Fruit fly (Drosophila melanogaster) whole organism, embryonic: ENCODE data around the gene LpR2.

Experiments used
- Awh ChIP-seq: fragments of 200-800 bp; sonication (Bioruptor generic); IDR thresholded peaks from 2 replicates; pipeline ENCODE4, ENCODE4 v1.3.6; 2022; ENCODE audit warnings: missing biosample characterization, missing genetic modification characterization
- Blimp-1 ChIP-seq: fragments of 200-800 bp; sonication (Bioruptor generic); optimal IDR thresholded peaks from 3 replicates; lab custom pipeline; 2018; ENCODE audit warnings: missing biosample characterization, missing genetic modification characterization, mild to moderate bottlenecking, moderate library complexity, missing genetic modification reagents
- CG10209 ChIP-seq: fragments of 200-800 bp; sonication (Bioruptor generic); optimal IDR thresholded peaks from 3 replicates; lab custom pipeline; 2017; ENCODE audit warnings: missing biosample characterization, mild to moderate bottlenecking, missing genetic modification characterization, missing genetic modification reagents
- CG1024 ChIP-seq: fragments of 200-800 bp; sonication (Bioruptor generic); IDR thresholded peaks from 2 replicates; pipeline ENCODE4 v1.3.6; 2022; ENCODE audit warnings: missing biosample characterization, missing genetic modification characterization
- CG10267 ChIP-seq: fragments of 200-800 bp; sonication (Bioruptor generic); optimal IDR thresholded peaks from 2 replicates; lab custom pipeline; 2018; ENCODE audit warnings: missing biosample characterization, mild to moderate bottlenecking, missing genetic modification characterization, moderate library complexity
- CG10959 ChIP-seq: fragments of 200-800 bp; sonication (Bioruptor generic); IDR thresholded peaks from 2 replicates; pipeline ENCODE4 v1.3.6; 2022; ENCODE audit warnings: missing biosample characterization, missing genetic modification characterization
- CG11723 ChIP-seq: fragments of 200-800 bp; sonication (Bioruptor generic); optimal IDR thresholded peaks from 2 replicates; lab custom pipeline; 2017; ENCODE audit warnings: missing biosample characterization, mild to moderate bottlenecking, missing genetic modification characterization
- CG13123 ChIP-seq: fragments of 200-800 bp; sonication (Bioruptor generic); optimal IDR thresholded peaks from 2 replicates; lab custom pipeline; 2016; ENCODE audit warnings: missing biosample characterization, missing genetic modification characterization
- CG14014 ChIP-seq: fragments of 200-800 bp; sonication (Bioruptor generic); IDR thresholded peaks from 2 replicates; pipeline ENCODE4 v1.3.6; 2022; ENCODE audit warnings: missing biosample characterization, missing genetic modification characterization
- CG15514 ChIP-seq: fragments of 200-800 bp; sonication (Bioruptor generic); optimal IDR thresholded peaks from 3 replicates; lab custom pipeline; 2017; ENCODE audit warnings: missing biosample characterization, missing genetic modification characterization, mild to moderate bottlenecking, moderate library complexity, missing genetic modification reagents
- CG15601 ChIP-seq: fragments of 200-800 bp; sonication (Bioruptor generic); optimal IDR thresholded peaks from 3 replicates; lab custom pipeline; 2019; ENCODE audit warnings: missing biosample characterization, mild to moderate bottlenecking, missing genetic modification characterization, moderate library complexity
- CG1603 ChIP-seq: fragments of 200-800 bp; sonication (Bioruptor generic); optimal IDR thresholded peaks from 2 replicates; lab custom pipeline; 2019; ENCODE audit warnings: missing biosample characterization, mild to moderate bottlenecking, missing genetic modification characterization, moderate library complexity
- CG18011 ChIP-seq: fragments of 200-800 bp; sonication (Bioruptor generic); optimal IDR thresholded peaks from 2 replicates; lab custom pipeline; 2017; ENCODE audit warnings: missing biosample characterization, missing genetic modification characterization, mild to moderate bottlenecking, moderate library complexity, missing genotype
- CG2875 ChIP-seq: fragments of 200-800 bp; sonication (Bioruptor generic); optimal IDR thresholded peaks from 2 replicates; lab custom pipeline; 2017; ENCODE audit warnings: missing biosample characterization, mild to moderate bottlenecking, missing genetic modification characterization, missing genetic modification reagents
- CG30020 ChIP-seq: fragments of 200-800 bp; optimal IDR thresholded peaks from 2 replicates; lab custom pipeline; 2019; ENCODE audit warnings: missing biosample characterization, mild to moderate bottlenecking, missing genetic modification characterization, moderate library complexity
- CG30431 ChIP-seq: fragments of 200-800 bp; sonication (Bioruptor generic); optimal IDR thresholded peaks from 2 replicates; lab custom pipeline; 2017; ENCODE audit warnings: missing biosample characterization, missing genetic modification characterization
- CG33557 ChIP-seq: fragments of 200-800 bp; sonication (Bioruptor generic); optimal IDR thresholded peaks from 2 replicates; lab custom pipeline; 2019; ENCODE audit warnings: missing biosample characterization, mild to moderate bottlenecking, missing genetic modification characterization, moderate library complexity
- CG4282 ChIP-seq: fragments of 200-800 bp; sonication (Bioruptor generic); optimal IDR thresholded peaks from 2 replicates; lab custom pipeline; 2016; ENCODE audit warnings: missing biosample characterization, missing genetic modification characterization
- CG6791 ChIP-seq: fragments of 200-800 bp; sonication (Bioruptor generic); IDR thresholded peaks from 3 replicates; pipeline ENCODE4 v1.3.6; 2022; ENCODE audit warnings: missing biosample characterization, missing genetic modification characterization; ENCODE audit not compliant: partially characterized antibody
- CG7271 ChIP-seq: fragments of 200-800 bp; sonication (Bioruptor generic); optimal IDR thresholded peaks from 2 replicates; lab custom pipeline; 2018; ENCODE audit warnings: missing biosample characterization, mild to moderate bottlenecking, missing genetic modification characterization, moderate library complexity
- CG8359 ChIP-seq: fragments of 200-800 bp; sonication (Bioruptor generic); optimal IDR thresholded peaks from 2 replicates; lab custom pipeline; 2017; ENCODE audit warnings: missing biosample characterization, mild to moderate bottlenecking, missing genetic modification characterization, borderline replicate concordance
- Dip3 ChIP-seq: fragments of 200-800 bp; sonication (Bioruptor generic); optimal IDR thresholded peaks from 3 replicates; lab custom pipeline; 2016; ENCODE audit warnings: missing biosample characterization, missing genetic modification characterization
- E2f2 ChIP-seq: fragments of 200-800 bp; sonication (Bioruptor generic); IDR thresholded peaks from 2 replicates; pipeline ENCODE4 v1.3.6; 2022; ENCODE audit warnings: missing biosample characterization, missing genetic modification characterization
- Elba2 ChIP-seq: fragments of 200-800 bp; sonication (Bioruptor generic); optimal IDR thresholded peaks from 3 replicates; lab custom pipeline; 2016; ENCODE audit warnings: missing biosample characterization, missing genetic modification characterization
- Fer1 ChIP-seq: fragments of 200-800 bp; sonication (Bioruptor generic); optimal IDR thresholded peaks from 2 replicates; lab custom pipeline; 2017; ENCODE audit warnings: missing biosample characterization, mild to moderate bottlenecking, missing genetic modification characterization
- Fer2 ChIP-seq: fragments of 200-800 bp; sonication (Bioruptor generic); optimal IDR thresholded peaks from 2 replicates; lab custom pipeline; 2018; ENCODE audit warnings: missing biosample characterization, mild to moderate bottlenecking, missing genetic modification characterization, moderate library complexity
- Gsc ChIP-seq: fragments of 200-800 bp; sonication (Bioruptor generic); IDR thresholded peaks from 2 replicates; pipeline ENCODE4 v1.3.6; 2022; ENCODE audit warnings: missing biosample characterization, missing genetic modification characterization
- Oli ChIP-seq: fragments of 200-800 bp; sonication (Bioruptor generic); optimal IDR thresholded peaks from 2 replicates; lab custom pipeline; 2018; ENCODE audit warnings: missing biosample characterization, mild to moderate bottlenecking, missing genetic modification characterization, moderate library complexity
- Optix ChIP-seq: fragments of 200-800 bp; sonication (Bioruptor generic); IDR thresholded peaks from 3 replicates; pipeline ENCODE4 v1.3.6; 2022; ENCODE audit warnings: missing biosample characterization, missing genetic modification characterization
- Rfx ChIP-seq: fragments of 200-800 bp; sonication (Bioruptor generic); IDR thresholded peaks from 2 replicates; pipeline ENCODE4 v1.3.6; 2022; ENCODE audit warnings: missing biosample characterization, missing genetic modification characterization
- Sry-δ ChIP-seq: fragments of 200-800 bp; sonication (Bioruptor generic); optimal IDR thresholded peaks from 2 replicates; lab custom pipeline; 2016; ENCODE audit warnings: missing biosample characterization, missing genetic modification characterization
- Ssrp ChIP-seq: fragments of 200-800 bp; sonication (Bioruptor generic); optimal IDR thresholded peaks from 2 replicates; lab custom pipeline; 2018; ENCODE audit warnings: missing biosample characterization, mild to moderate bottlenecking, missing genetic modification characterization, moderate library complexity
- Stat92E ChIP-seq, 3 experiments: fragments of >200 bp in 2 of 3; fragments of 200-800 bp in 1 of 3; sonication (Bioruptor generic) in 1 of 3; optimal IDR thresholded peaks; 2 replicates each; lab custom pipeline; 2017 to 2019; ENCODE audit warnings: missing biosample characterization in 3 of 3, missing genetic modification characterization in 3 of 3, mild to moderate bottlenecking in 1 of 3, moderate library complexity in 1 of 3
- aop ChIP-seq: fragments of 200-800 bp; sonication (Bioruptor generic); IDR thresholded peaks from 2 replicates; pipeline ENCODE4 v1.3.6; 2022; ENCODE audit warnings: missing biosample characterization, missing genetic modification characterization
- cg ChIP-seq: fragments of 200-800 bp; sonication (Bioruptor generic); optimal IDR thresholded peaks from 3 replicates; lab custom pipeline; 2019; ENCODE audit warnings: missing biosample characterization, mild to moderate bottlenecking, missing genetic modification characterization, moderate library complexity
- croc ChIP-seq: fragments of 200-800 bp; sonication (Bioruptor generic); conservative IDR thresholded peaks from 3 replicates; pipeline ENCODE4 v1.3.6; 2022; ENCODE audit warnings: missing biosample characterization, missing genetic modification characterization
- crol ChIP-seq: fragments of 200-800 bp; sonication (Bioruptor generic); IDR thresholded peaks from 2 replicates; pipeline ENCODE4 v1.3.6; 2022; ENCODE audit warnings: missing biosample characterization, missing genetic modification characterization
- cwo ChIP-seq: fragments of 200-800 bp; sonication (Bioruptor generic); optimal IDR thresholded peaks from 3 replicates; lab custom pipeline; 2017; ENCODE audit warnings: missing biosample characterization, missing genetic modification characterization, mild to moderate bottlenecking, moderate library complexity, missing genetic modification reagents
- grau ChIP-seq: fragments of 200-800 bp; optimal IDR thresholded peaks from 3 replicates; lab custom pipeline; 2019; ENCODE audit warnings: missing biosample characterization, mild to moderate bottlenecking, missing genetic modification characterization, moderate library complexity
- ham ChIP-seq: fragments of 200-800 bp; sonication (Bioruptor generic); IDR thresholded peaks from 2 replicates; pipeline ENCODE4 v1.3.6; 2022; ENCODE audit warnings: missing biosample characterization, missing genetic modification characterization
- hb ChIP-seq: fragments of 200-800 bp; sonication (Bioruptor generic); IDR thresholded peaks from 3 replicates; pipeline ENCODE4 v1.3.6; 2022; ENCODE audit warnings: missing biosample characterization, missing genetic modification characterization; ENCODE audit not compliant: partially characterized antibody
- p53 ChIP-seq: fragments of 200-800 bp; sonication (Bioruptor generic); optimal IDR thresholded peaks from 2 replicates; lab custom pipeline; 2016; ENCODE audit warnings: missing biosample characterization, missing genetic modification characterization
- pros ChIP-seq: fragments of 200-800 bp; sonication (Bioruptor generic); optimal IDR thresholded peaks from 3 replicates; lab custom pipeline; 2019; ENCODE audit warnings: missing biosample characterization, mild to moderate bottlenecking, missing genetic modification characterization, moderate library complexity
- ranshi ChIP-seq: fragments of 200-800 bp; sonication (Bioruptor generic); IDR thresholded peaks from 2 replicates; pipeline ENCODE4 v1.3.6; 2022; ENCODE audit warnings: missing biosample characterization, missing genetic modification characterization
- salm ChIP-seq: fragments of 200-800 bp; sonication (Bioruptor generic); optimal IDR thresholded peaks from 2 replicates; lab custom pipeline; 2018; ENCODE audit warnings: missing biosample characterization, mild to moderate bottlenecking, missing genetic modification characterization
- scrt ChIP-seq: fragments of 200-800 bp; sonication (Bioruptor generic); optimal IDR thresholded peaks from 2 replicates; lab custom pipeline; 2018; ENCODE audit warnings: missing biosample characterization, mild to moderate bottlenecking, missing genetic modification characterization, moderate library complexity
- seq ChIP-seq: fragments of 200-800 bp; sonication (Bioruptor generic); IDR thresholded peaks from 2 replicates; pipeline ENCODE4 v1.3.6; 2022; ENCODE audit warnings: missing biosample characterization, missing genetic modification characterization
- unpg ChIP-seq: fragments of 200-800 bp; sonication (Bioruptor generic); optimal IDR thresholded peaks from 3 replicates; lab custom pipeline; 2018; ENCODE audit warnings: missing biosample characterization, mild to moderate bottlenecking, missing genetic modification characterization, moderate library complexity
- vvl ChIP-seq: fragments of 200-800 bp; sonication (Bioruptor generic); IDR thresholded peaks from 2 replicates; pipeline ENCODE4 v1.3.6; 2022; ENCODE audit warnings: missing biosample characterization, missing genetic modification characterization
- zen2 ChIP-seq: fragments of 200-800 bp; sonication (Bioruptor generic); IDR thresholded peaks from 3 replicates; pipeline ENCODE4 v1.3.6; 2022; ENCODE audit warnings: missing biosample characterization, missing genetic modification characterization; ENCODE audit not compliant: partially characterized antibody

Gene LpR2

DNA sequence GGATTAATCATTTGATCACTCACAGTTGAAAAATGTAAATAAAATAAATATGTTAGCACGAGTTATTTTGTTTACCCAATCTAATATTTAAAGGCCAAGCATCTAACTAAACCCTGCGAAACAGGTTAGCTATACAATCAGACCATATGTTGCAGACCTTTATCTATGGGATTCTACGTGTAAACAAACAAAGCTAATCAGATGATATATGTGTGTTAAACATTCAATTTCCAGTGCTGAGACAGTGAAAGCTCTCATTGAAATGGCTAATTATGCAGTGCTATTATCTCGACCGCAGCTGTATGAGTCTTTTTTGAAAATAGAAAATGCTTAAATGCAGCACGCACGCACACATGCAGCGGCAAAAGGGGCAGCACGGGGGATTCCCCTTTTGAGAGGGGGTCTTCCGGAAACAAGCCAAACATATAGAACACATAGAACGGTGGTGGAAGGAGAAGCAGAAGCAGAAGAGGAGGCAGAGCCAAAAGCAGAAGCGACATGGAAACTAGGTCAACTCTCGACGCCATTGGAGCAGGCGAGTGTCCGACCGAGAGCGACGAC is 80.3 kb downstream of the LpR2 start (continued):
- no peak for TF ChIP-seq Fer2 (tag; lab: Kevin White, UChicago)
- peak; percentile 35 for TF ChIP-seq cg
- TF ChIP-seq CG8359 (GFP tag; lab: Kevin White, UChicago), result no peak
- TF ChIP-seq CG6791 (GFP tag; lab: Robert Waterston, UW), result no peak
- TF ChIP-seq crol, result peak; percentile 87
- no peak for TF ChIP-seq CG11723 (GFP tag; lab: Kevin White, UChicago)
- no peak for TF ChIP-seq Sry-δ (GFP tag; lab: Kevin White, UChicago)
- no peak for TF ChIP-seq CG10267 (tag; lab: Kevin White, UChicago)
- no peak for TF ChIP-seq Awh
- no peak for TF ChIP-seq CG30020 (tag; lab: Kevin White, UChicago)
- TF ChIP-seq aop, result peak; percentile 75
- TF ChIP-seq CG15514 (GFP tag; lab: Kevin White, UChicago), result no peak
- TF ChIP-seq CG33557 (GFP tag; lab: Kevin White, UChicago), result no peak
- no peak for TF ChIP-seq Oli (tag; lab: Kevin White, UChicago)
- no peak for TF ChIP-seq CG1024 (GFP tag; lab: Robert Waterston, UW)
- TF ChIP-seq Ssrp (tag; lab: Kevin White, UChicago), result peak; percentile 10
- no peak for TF ChIP-seq grau (tag; lab: Kevin White, UChicago)
- TF ChIP-seq vvl (GFP tag; lab: Robert Waterston, UW), result no peak
- no peak for TF ChIP-seq Optix
- no peak for TF ChIP-seq ranshi (GFP tag; lab: Robert Waterston, UW)
- no peak for TF ChIP-seq E2f2 (GFP tag; lab: Robert Waterston, UW)
- no peak for TF ChIP-seq CG4282
- TF ChIP-seq p53 (GFP tag; lab: Kevin White, UChicago), result no peak
- TF ChIP-seq CG10209 (GFP tag; lab: Kevin White, UChicago), result no peak
- no peak for TF ChIP-seq Dip3 (GFP tag; lab: Kevin White, UChicago)
- TF ChIP-seq CG7271 (tag; lab: Kevin White, UChicago), result no peak
- TF ChIP-seq ham (GFP tag; lab: Robert Waterston, UW), result no peak
- no peak for TF ChIP-seq cwo
- TF ChIP-seq CG2875, result no peak
- TF ChIP-seq croc (GFP tag; lab: Robert Waterston, UW), result no peak
- TF ChIP-seq scrt (GFP tag; lab: Kevin White, UChicago), result no peak
- TF ChIP-seq CG14014, result peak; percentile 9; the same call in 1 of the 2 replicates
- TF ChIP-seq Elba2, result no peak
- TF ChIP-seq zen2 (GFP tag; lab: Robert Waterston, UW), result no peak
- TF ChIP-seq salm, result no peak
- no peak for TF ChIP-seq CG13123
- TF ChIP-seq Stat92E (GFP tag; optimal IDR thresholded peaks at IDR 0.05; lab: Kevin White, UChicago), result no peak
- TF ChIP-seq Fer1, result no peak
- TF ChIP-seq CG18011 (GFP tag; lab: Kevin White, UChicago), result no peak
- TF ChIP-seq seq (GFP tag; lab: Robert Waterston, UW), result no peak
- TF ChIP-seq hb (GFP tag; lab: Robert Waterston, UW), result no peak
- peak; percentile 4 for TF ChIP-seq CG15601 (tag; lab: Kevin White, UChicago)
- no peak for TF ChIP-seq unpg (GFP tag; lab: Kevin White, UChicago)
- TF ChIP-seq Blimp-1 (GFP tag; lab: Kevin White, UChicago), result peak; percentile 25
- no peak for TF ChIP-seq CG30431 (GFP tag; lab: Kevin White, UChicago)
- TF ChIP-seq CG1603 (tag; lab: Kevin White, UChicago), result peak; percentile 21
- no peak for TF ChIP-seq pros
- TF ChIP-seq Rfx (GFP tag; lab: Robert Waterston, UW), result no peak
- no peak for TF ChIP-seq CG10959 (GFP tag; lab: Robert Waterston, UW)
- TF ChIP-seq Gsc, result no peak
